Fruit fly (Drosophila melanogaster) whole organism, embryonic: Measurements from ENCODE around the gene FoxL1.

ENCODE experiments used
- Ada2b ChIP-seq: fragments of 200-800 bp; sonication (Bioruptor generic); IDR thresholded peaks from 2 replicates; pipeline ENCODE4 v1.3.6; 2022; ENCODE audit warnings: missing biosample characterization, missing genetic modification characterization
- BtbVII ChIP-seq: fragments of 200-800 bp; sonication (Bioruptor generic); optimal IDR thresholded peaks from 3 replicates; lab custom pipeline; 2017; ENCODE audit warnings: missing biosample characterization, mild to moderate bottlenecking, missing genetic modification characterization
- CG10267 ChIP-seq: fragments of 200-800 bp; sonication (Bioruptor generic); optimal IDR thresholded peaks from 2 replicates; lab custom pipeline; 2018; ENCODE audit warnings: missing biosample characterization, mild to moderate bottlenecking, missing genetic modification characterization, moderate library complexity
- CG12104 ChIP-seq: fragments of 200-800 bp; sonication (Bioruptor generic); optimal IDR thresholded peaks from 3 replicates; lab custom pipeline; 2016; ENCODE audit warnings: missing biosample characterization, missing genetic modification characterization
- CG14860 ChIP-seq: fragments of 200-800 bp; sonication (Bioruptor generic); IDR thresholded peaks from 3 replicates; pipeline ENCODE4 v1.3.6; 2022; ENCODE audit warnings: missing biosample characterization, missing genetic modification characterization; ENCODE audit not compliant: partially characterized antibody
- CG15073 ChIP-seq: fragments of 200-800 bp; sonication (Bioruptor generic); optimal IDR thresholded peaks from 2 replicates; lab custom pipeline; 2016; ENCODE audit warnings: missing biosample characterization, missing genetic modification characterization
- CG15601 ChIP-seq: fragments of 200-800 bp; sonication (Bioruptor generic); optimal IDR thresholded peaks from 3 replicates; lab custom pipeline; 2019; ENCODE audit warnings: missing biosample characterization, mild to moderate bottlenecking, missing genetic modification characterization, moderate library complexity
- CG16813 ChIP-seq: fragments of 200-800 bp; sonication (Bioruptor generic); IDR thresholded peaks from 3 replicates; pipeline ENCODE4 v1.3.6; 2022; ENCODE audit warnings: missing biosample characterization, missing genetic modification characterization; ENCODE audit not compliant: partially characterized antibody
- CG17186 ChIP-seq: fragments of 200-800 bp; sonication (Bioruptor generic); optimal IDR thresholded peaks from 3 replicates; lab custom pipeline; 2017; ENCODE audit warnings: missing biosample characterization, missing genetic modification reagents, missing genetic modification characterization
- CG1832 ChIP-seq: fragments of 200-800 bp; sonication (Bioruptor generic); optimal IDR thresholded peaks from 2 replicates; lab custom pipeline; 2017; ENCODE audit warnings: missing biosample characterization, mild to moderate bottlenecking, missing genetic modification characterization, inconsistent platforms
- CG3163 ChIP-seq: fragments of 200-800 bp; sonication (Bioruptor generic); optimal IDR thresholded peaks from 3 replicates; lab custom pipeline; 2016; ENCODE audit warnings: missing biosample characterization, missing genetic modification characterization
- CG32532 ChIP-seq: fragments of 200-800 bp; sonication (Bioruptor generic); IDR thresholded peaks from 2 replicates; pipeline ENCODE4 v1.3.6; 2022; ENCODE audit warnings: missing biosample characterization, missing genetic modification characterization
- CG33213 ChIP-seq: fragments of 200-800 bp; sonication (Bioruptor generic); optimal IDR thresholded peaks from 3 replicates; lab custom pipeline; 2016; ENCODE audit warnings: missing biosample characterization, missing genetic modification characterization
- CG7372 ChIP-seq: fragments of 200-800 bp; sonication (Bioruptor generic); IDR thresholded peaks from 2 replicates; pipeline ENCODE4 v1.3.6; 2022; ENCODE audit warnings: missing biosample characterization, missing genetic modification characterization
- CG7928 ChIP-seq: fragments of 200-800 bp; sonication (Bioruptor generic); optimal IDR thresholded peaks from 2 replicates; lab custom pipeline; 2017; ENCODE audit warnings: missing biosample characterization, mild to moderate bottlenecking, missing genetic modification characterization
- CG9727 ChIP-seq: fragments of 200-800 bp; sonication (Bioruptor generic); optimal IDR thresholded peaks from 3 replicates; lab custom pipeline; 2017; ENCODE audit warnings: missing biosample characterization, mild to moderate bottlenecking, missing genetic modification characterization
- CTCF ChIP-seq: fragments of 200-800 bp; sonication (Bioruptor generic); optimal IDR thresholded peaks from 2 replicates; lab custom pipeline; 2017; ENCODE audit warnings: missing biosample characterization, mild to moderate bottlenecking, missing genetic modification characterization, moderate library complexity
- Dad ChIP-seq: fragments of 200-800 bp; sonication (Bioruptor generic); optimal IDR thresholded peaks from 3 replicates; lab custom pipeline; 2016; ENCODE audit warnings: missing biosample characterization, missing genetic modification characterization
- Deaf1 ChIP-seq: fragments of 200-800 bp; optimal IDR thresholded peaks from 3 replicates; lab custom pipeline; 2019; ENCODE audit warnings: missing biosample characterization, mild to moderate bottlenecking, missing genetic modification characterization, moderate library complexity
- Gsc ChIP-seq: fragments of 200-800 bp; sonication (Bioruptor generic); IDR thresholded peaks from 2 replicates; pipeline ENCODE4 v1.3.6; 2022; ENCODE audit warnings: missing biosample characterization, missing genetic modification characterization
- HLH4C ChIP-seq: fragments of 200-800 bp; sonication (Bioruptor generic); IDR thresholded peaks from 3 replicates; pipeline ENCODE4 v1.3.6; 2022; ENCODE audit warnings: missing biosample characterization, missing genetic modification characterization; ENCODE audit not compliant: partially characterized antibody
- Hmx ChIP-seq: fragments of 200-800 bp; sonication (Bioruptor generic); optimal IDR thresholded peaks from 2 replicates; lab custom pipeline; 2016; ENCODE audit warnings: missing biosample characterization, missing genetic modification characterization
- Hr51 ChIP-seq, 2 experiments: fragments of 200-800 bp; sonication (Bioruptor generic); optimal IDR thresholded peaks; 2 replicates in 1 of 2; 3 replicates in 1 of 2; lab custom pipeline; 2016 to 2018; ENCODE audit warnings: missing biosample characterization in 2 of 2, missing genetic modification characterization in 2 of 2, mild to moderate bottlenecking in 1 of 2, moderate library complexity in 1 of 2
- Med ChIP-seq: fragments of 200-800 bp; sonication (Bioruptor generic); peaks from one replicate; lab custom pipeline; 2016; ENCODE audit warnings: missing biosample characterization, missing genetic modification characterization, mild to moderate bottlenecking, inconsistent platforms, moderate library complexity
- Rfx ChIP-seq: fragments of 200-800 bp; sonication (Bioruptor generic); IDR thresholded peaks from 2 replicates; pipeline ENCODE4 v1.3.6; 2022; ENCODE audit warnings: missing biosample characterization, missing genetic modification characterization
- Six4 ChIP-seq: fragments of 200-800 bp; sonication (Bioruptor generic); optimal IDR thresholded peaks from 2 replicates; lab custom pipeline; 2016; ENCODE audit warnings: missing biosample characterization, missing genetic modification characterization
- Sox102F ChIP-seq: fragments of 200-800 bp; sonication (Bioruptor generic); optimal IDR thresholded peaks from 2 replicates; lab custom pipeline; 2018; ENCODE audit warnings: missing biosample characterization, mild to moderate bottlenecking, missing genetic modification characterization, moderate library complexity
- ash1 ChIP-seq: fragments of 200-800 bp; sonication (Bioruptor generic); optimal IDR thresholded peaks from 2 replicates; lab custom pipeline; 2018; ENCODE audit warnings: missing biosample characterization, mild to moderate bottlenecking, missing genetic modification characterization
- croc ChIP-seq: fragments of 200-800 bp; sonication (Bioruptor generic); conservative IDR thresholded peaks from 3 replicates; pipeline ENCODE4 v1.3.6; 2022; ENCODE audit warnings: missing biosample characterization, missing genetic modification characterization
- crol ChIP-seq: fragments of 200-800 bp; sonication (Bioruptor generic); IDR thresholded peaks from 2 replicates; pipeline ENCODE4 v1.3.6; 2022; ENCODE audit warnings: missing biosample characterization, missing genetic modification characterization
- dimm ChIP-seq: fragments of 200-800 bp; sonication (Bioruptor generic); IDR thresholded peaks from 2 replicates; pipeline ENCODE4 v1.3.6; 2022; ENCODE audit warnings: missing biosample characterization, missing genetic modification characterization
- disco-r ChIP-seq: fragments of 200-800 bp; sonication (Bioruptor generic); optimal IDR thresholded peaks from 2 replicates; lab custom pipeline; 2016; ENCODE audit warnings: missing biosample characterization, missing genetic modification characterization
- dmrt11E ChIP-seq: fragments of 200-800 bp; sonication (Bioruptor generic); optimal IDR thresholded peaks from 3 replicates; lab custom pipeline; 2018; ENCODE audit warnings: missing biosample characterization, mild to moderate bottlenecking, missing genetic modification characterization, moderate library complexity
- fru ChIP-seq: fragments of >200 bp; optimal IDR thresholded peaks from 2 replicates; lab custom pipeline; 2017
- ftz-f1 ChIP-seq: fragments of 200-800 bp; sonication (Bioruptor generic); optimal IDR thresholded peaks from 2 replicates; lab custom pipeline; 2016; ENCODE audit warnings: missing biosample characterization, missing genetic modification characterization
- gem ChIP-seq: fragments of 200-800 bp; sonication (Bioruptor generic); optimal IDR thresholded peaks from 2 replicates; lab custom pipeline; 2019; ENCODE audit warnings: missing biosample characterization, mild to moderate bottlenecking, missing genetic modification characterization, moderate library complexity
- hb ChIP-seq: fragments of 200-800 bp; sonication (Bioruptor generic); IDR thresholded peaks from 3 replicates; pipeline ENCODE4 v1.3.6; 2022; ENCODE audit warnings: missing biosample characterization, missing genetic modification characterization; ENCODE audit not compliant: partially characterized antibody
- hkb ChIP-seq, 2 experiments: fragments of 200-800 bp in 1 of 2; fragments of >200 bp in 1 of 2; sonication (Bioruptor generic) in 1 of 2; IDR thresholded peaks in 1 of 2; optimal IDR thresholded peaks in 1 of 2; 2 replicates each; pipeline versions ENCODE4 v1.3.6 to Lab custom; 2017 to 2022; ENCODE audit warnings: missing biosample characterization in 1 of 2, missing genetic modification characterization in 1 of 2
- jumu ChIP-seq: fragments of 200-800 bp; sonication (Bioruptor generic); optimal IDR thresholded peaks from 3 replicates; lab custom pipeline; 2016; ENCODE audit warnings: missing biosample characterization, missing genetic modification characterization
- kah ChIP-seq: fragments of 200-800 bp; sonication (Bioruptor generic); optimal IDR thresholded peaks from 2 replicates; lab custom pipeline; 2018; ENCODE audit warnings: missing biosample characterization, mild to moderate bottlenecking, missing genetic modification characterization
- lbe ChIP-seq: fragments of 200-800 bp; sonication (Bioruptor generic); optimal IDR thresholded peaks from 2 replicates; lab custom pipeline; 2016; ENCODE audit warnings: missing biosample characterization, mild to moderate bottlenecking, missing genetic modification characterization
- lmd ChIP-seq: fragments of 200-800 bp; sonication (Bioruptor generic); IDR thresholded peaks from 2 replicates; pipeline ENCODE4 v1.3.6; 2022; ENCODE audit warnings: missing biosample characterization, missing genetic modification characterization
- mam ChIP-seq: fragments of 200-800 bp; sonication (Bioruptor generic); optimal IDR thresholded peaks from 3 replicates; lab custom pipeline; 2016; ENCODE audit warnings: missing biosample characterization, missing genetic modification characterization
- nerfin-1 ChIP-seq: fragments of 200-800 bp; sonication (Bioruptor generic); optimal IDR thresholded peaks from 3 replicates; lab custom pipeline; 2019; ENCODE audit warnings: missing biosample characterization, mild to moderate bottlenecking, missing genetic modification characterization, moderate library complexity
- repo ChIP-seq: fragments of 200-800 bp; sonication (Bioruptor generic); optimal IDR thresholded peaks from 2 replicates; lab custom pipeline; 2016; ENCODE audit warnings: missing biosample characterization, missing genetic modification characterization
- schlank ChIP-seq: fragments of 200-800 bp; sonication (Bioruptor generic); optimal IDR thresholded peaks from 2 replicates; lab custom pipeline; 2018; ENCODE audit warnings: missing biosample characterization, mild to moderate bottlenecking, missing genetic modification characterization
- shn ChIP-seq: fragments of 200-800 bp; sonication (Bioruptor generic); optimal IDR thresholded peaks from 3 replicates; lab custom pipeline; 2016; ENCODE audit warnings: missing biosample characterization, missing genetic modification characterization
- slp2 ChIP-seq: fragments of 200-800 bp; sonication (Bioruptor generic); optimal IDR thresholded peaks from 2 replicates; lab custom pipeline; 2016; ENCODE audit warnings: missing biosample characterization, missing genetic modification characterization
- so ChIP-seq: fragments of 200-800 bp; sonication (Bioruptor generic); IDR thresholded peaks from 3 replicates; pipeline ENCODE4 v1.3.6; 2022; ENCODE audit warnings: missing biosample characterization, missing genetic modification characterization
- tgo ChIP-seq: fragments of 200-800 bp; sonication (Bioruptor generic); IDR thresholded peaks from 3 replicates; pipeline ENCODE4 v1.3.6; 2022; ENCODE audit warnings: missing biosample characterization, missing genetic modification characterization

Gene FoxL1

DNA sequence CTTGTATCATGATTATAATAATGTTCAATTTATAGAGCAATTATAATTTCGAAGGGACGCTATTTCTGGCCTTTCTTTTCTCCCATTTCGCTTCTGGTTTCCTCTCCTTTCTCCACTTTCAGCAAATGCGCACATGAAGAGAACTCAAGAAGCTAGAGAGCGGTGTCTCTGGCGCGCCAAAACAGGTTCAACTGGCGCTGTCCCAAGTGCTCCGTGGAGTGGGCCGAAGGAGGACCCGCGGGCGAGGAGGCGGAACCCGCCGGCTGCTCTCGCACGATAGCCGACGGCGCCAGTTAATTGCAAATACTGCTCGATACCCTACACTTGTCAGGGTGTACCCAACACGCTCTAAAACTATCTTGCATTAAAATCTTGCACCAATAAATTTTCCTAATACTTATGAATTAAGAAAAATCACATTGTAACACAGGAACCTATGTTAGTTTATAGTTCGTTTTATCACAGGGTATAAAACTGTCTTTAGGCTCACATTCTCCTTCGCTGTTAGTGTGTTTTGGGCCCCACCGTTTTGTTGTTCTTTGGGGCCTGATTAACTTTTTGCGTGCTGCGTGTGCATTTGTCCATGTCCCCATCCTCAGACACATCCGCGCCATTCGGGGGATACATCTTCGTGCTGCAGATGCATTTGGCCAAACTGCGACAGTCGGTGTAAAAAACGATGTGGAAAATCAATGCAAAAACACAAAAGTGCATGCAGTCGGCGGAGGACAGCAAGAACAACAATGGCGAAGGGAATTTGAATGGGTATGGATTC, 51.7 kb downstream of the FoxL1 start (continued):
- TF ChIP-seq Hr51 (GFP tag; optimal IDR thresholded peaks at IDR 0.05; lab: Kevin White, UChicago) (peak; percentile 84 to 90), CG16813 (no peak), Deaf1 (tag; lab: Kevin White, UChicago) (peak; percentile 49), nerfin-1 (tag; lab: Kevin White, UChicago) (peak; percentile 55), disco-r (peak; percentile 74), CG3163 (GFP tag; lab: Kevin White, UChicago) (peak; percentile 71), Rfx (GFP tag; lab: Robert Waterston, UW) (peak; percentile 96), CG15073 (peak; percentile 37), repo (peak; percentile 76), CG32532 (GFP tag; lab: Robert Waterston, UW) (peak; percentile 94), fru (lab: Kevin White, UChicago) (no peak), hkb (optimal IDR thresholded peaks at IDR 0.05; lab: Kevin White, UChicago) (no peak), hkb (GFP tag; IDR thresholded peaks at IDR 0.05; lab: Robert Waterston, UW) (peak; percentile 94), CTCF (GFP tag; lab: Kevin White, UChicago) (no peak), slp2 (GFP tag; lab: Kevin White, UChicago) (peak; percentile 87), HLH4C (GFP tag; lab: Robert Waterston, UW) (no peak), so (GFP tag; lab: Robert Waterston, UW) (peak; percentile 93), BtbVII (peak; percentile 77), Med (GFP tag; lab: Kevin White, UChicago) (peak; percentile 99), Six4 (GFP tag; lab: Kevin White, UChicago) (peak; percentile 63), CG7372 (peak; percentile 88), CG33213 (GFP tag; lab: Kevin White, UChicago) (peak; percentile 72), mam (GFP tag; lab: Kevin White, UChicago) (peak; percentile 85), CG17186 (GFP tag; lab: Kevin White, UChicago) (no peak), ftz-f1 (GFP tag; lab: Kevin White, UChicago) (no peak), CG14860 (GFP tag; lab: Robert Waterston, UW) (no peak), dimm (GFP tag; lab: Robert Waterston, UW) (peak; percentile 86), CG9727 (GFP tag; lab: Kevin White, UChicago) (peak; percentile 84), CG10267 (tag; lab: Kevin White, UChicago) (peak; percentile 45), jumu (GFP tag; lab: Kevin White, UChicago) (peak; percentile 90), shn (GFP tag; lab: Kevin White, UChicago) (peak; percentile 90), ash1 (no peak), lmd (GFP tag; lab: Robert Waterston, UW) (peak; percentile 95), Hmx (peak; percentile 27), Gsc (GFP tag; lab: Robert Waterston, UW) (peak; percentile 75), Ada2b (GFP tag; lab: Robert Waterston, UW) (peak; percentile 95), CG15601 (tag; lab: Kevin White, UChicago) (peak; percentile 64), crol (GFP tag; lab: Robert Waterston, UW) (peak; percentile 88), dmrt11E (tag; lab: Kevin White, UChicago) (peak; percentile 39), CG7928 (GFP tag; lab: Kevin White, UChicago) (peak; percentile 64), lbe (peak; percentile 96), schlank (tag; lab: Kevin White, UChicago) (peak; percentile 77), Dad (GFP tag; lab: Kevin White, UChicago) (peak; percentile 76), croc (GFP tag; lab: Robert Waterston, UW) (peak; percentile 76), CG1832 (GFP tag; lab: Kevin White, UChicago) (no peak), Sox102F (GFP tag; lab: Kevin White, UChicago) (peak; percentile 94), gem (tag; lab: Kevin White, UChicago) (peak; percentile 90), kah (GFP tag; lab: Kevin White, UChicago) (peak; percentile 63), tgo (GFP tag; lab: Robert Waterston, UW) (peak; percentile 94), hb (GFP tag; lab: Robert Waterston, UW) (no peak), CG12104 (GFP tag; lab: Kevin White, UChicago) (peak; percentile 46)
